Worm (Caenorhabditis elegans): ENCODE results near the gene F55A11.7.

The F55A11.7 gene

ce11 chrV:11819451-11819850 lies 32.2 kb upstream of the F55A11.7 start:
- TF ChIP-seq nhr-120 (GFP tag; IDR thresholded peaks at IDR 0.05), result 0 out of 2 replicates have a peak, but pooled peaks have one; percentile 12
- TF ChIP-seq atf-7 (tag; optimal IDR thresholded peaks at IDR 0.05), result no peak
- no peak for TF ChIP-seq lsl-1 (GFP tag; optimal IDR thresholded peaks at IDR 0.05)
- no peak for TF ChIP-seq F39B2.1 (GFP tag; IDR thresholded peaks at IDR 0.05)
- TF ChIP-seq madf-3 (GFP tag; IDR thresholded peaks at IDR 0.05), result 0 out of 2 replicates have a peak, but pooled peaks have one; percentile 54
- TF ChIP-seq sea-2 (GFP tag; IDR thresholded peaks at IDR 0.05), result no peak
- TF ChIP-seq Y53G8AR.9 (GFP tag; conservative IDR thresholded peaks at IDR 0.05), result no peak
- TF ChIP-seq B0336.3 (GFP tag; IDR thresholded peaks at IDR 0.05), result no peak
- no peak for TF ChIP-seq F33H1.4 (GFP tag; IDR thresholded peaks at IDR 0.05)

DNA sequence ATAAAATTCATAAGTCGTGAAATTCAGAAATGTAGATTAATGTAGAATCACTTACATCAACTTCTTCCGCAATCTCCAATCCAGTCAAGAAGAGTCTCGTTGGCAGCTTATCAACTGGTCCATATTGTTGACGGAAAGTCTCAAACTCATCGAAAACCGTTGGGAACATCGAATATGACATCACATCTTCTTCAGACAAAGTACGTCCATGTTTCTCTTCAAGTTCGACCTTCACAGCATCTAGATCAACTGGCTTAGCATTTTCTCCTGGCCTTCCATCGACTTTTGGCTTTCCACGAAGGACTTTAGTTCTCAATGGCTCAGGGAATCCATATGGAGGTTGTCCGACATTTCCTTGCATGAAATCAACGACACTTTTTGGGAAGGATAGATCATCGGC lies 31.5 kb upstream of the F55A11.7 start:
- no peak for TF ChIP-seq hsf-1 (GFP tag; IDR thresholded peaks at IDR 0.05)
- TF ChIP-seq lin-35 (GFP tag; optimal IDR thresholded peaks at IDR 0.05), result peak in 1 of 3 experiments; percentile 18
- TF ChIP-seq hmg-1.2 (GFP tag; IDR thresholded peaks at IDR 0.05), result peak; percentile 19; the same call in 1 of the 2 replicates
- no peak for TF ChIP-seq zfh-2 (GFP tag; conservative IDR thresholded peaks at IDR 0.05)
- TF ChIP-seq nfyb-1 (GFP tag; IDR thresholded peaks at IDR 0.05), result peak; percentile 24; the same call in 1 of the 2 replicates

- 0 out of 2 replicates have a peak, but pooled peaks have one; percentile 40 for TF ChIP-seq Y53G8AR.9 (GFP tag; conservative IDR thresholded peaks at IDR 0.05)
- TF ChIP-seq bed-2 (GFP tag; IDR thresholded peaks at IDR 0.05), result no peak
- no peak for TF ChIP-seq K11D2.4 (GFP tag; IDR thresholded peaks at IDR 0.05)
- TF ChIP-seq nfyb-1 (GFP tag; IDR thresholded peaks at IDR 0.05), result peak; percentile 50
- 0 out of 2 replicates have a peak, but pooled peaks have one; percentile 10 for TF ChIP-seq C06A6.2 (GFP tag; conservative IDR thresholded peaks at IDR 0.05)
- peak; percentile 37; the same call in 1 of the 2 replicates for TF ChIP-seq ekl-4 (GFP tag; IDR thresholded peaks at IDR 0.05)
- 0 out of 2 replicates have a peak, but pooled peaks have one; percentile 3 for TF ChIP-seq hmg-1.2 (GFP tag; IDR thresholded peaks at IDR 0.05)
These were observed 30.8 kb upstream of the F55A11.7 start for ce11 chrV:11818064-11818463.

DNA sequence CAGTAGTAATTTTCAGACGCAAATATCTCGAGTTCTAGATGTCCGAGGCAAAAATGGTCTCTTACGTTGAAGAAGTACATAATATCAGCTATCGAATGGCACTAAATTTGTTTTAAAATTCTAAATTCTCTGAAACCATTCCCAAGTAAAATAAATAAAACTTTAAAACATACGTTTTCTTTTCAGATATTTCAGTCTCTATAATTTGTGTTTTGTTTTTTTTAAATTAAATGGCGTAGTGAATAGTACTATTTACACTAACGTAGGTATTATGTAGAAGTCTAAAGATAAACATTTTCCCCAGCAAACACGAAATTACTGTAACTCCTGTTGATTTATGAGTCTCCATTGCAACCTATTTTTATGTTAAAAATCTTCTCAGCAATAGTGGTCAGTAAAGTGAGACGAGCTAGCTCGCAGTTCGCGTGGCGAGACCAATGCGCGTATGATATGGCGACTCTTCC lies 30.1 kb upstream of the F55A11.7 start:
- TF ChIP-seq egl-44 (GFP tag; IDR thresholded peaks at IDR 0.05), result peak; percentile 78
- no peak for TF ChIP-seq Y79H2A.3 (GFP tag; conservative IDR thresholded peaks at IDR 0.05)
- TF ChIP-seq nhr-80 (tag; optimal IDR thresholded peaks at IDR 0.05), result no peak
- peak; percentile 91 for TF ChIP-seq Y53G8AR.9 (GFP tag; conservative IDR thresholded peaks at IDR 0.05)
- no peak for TF ChIP-seq F57A8.1 (GFP tag; optimal IDR thresholded peaks at IDR 0.05)
- peak; percentile 16; the same call in 1 of the 2 replicates for TF ChIP-seq C06A6.2 (GFP tag; conservative IDR thresholded peaks at IDR 0.05)
- no peak for TF ChIP-seq hsf-1 (GFP tag; IDR thresholded peaks at IDR 0.05)
- TF ChIP-seq repo-1 (tag; optimal IDR thresholded peaks at IDR 0.05), result peak; percentile 82
- TF ChIP-seq ekl-4 (GFP tag; IDR thresholded peaks at IDR 0.05), result peak; percentile 29; the same call in 1 of the 2 replicates
- TF ChIP-seq dox-1 (GFP tag; IDR thresholded peaks at IDR 0.05), result peak; percentile 31; the same call in 1 of the 2 replicates
- TF ChIP-seq ceh-58 (GFP tag; IDR thresholded peaks at IDR 0.05), result 0 out of 2 replicates have a peak, but pooled peaks have one; percentile 64
- no peak for TF ChIP-seq B0261.1 (tag; optimal IDR thresholded peaks at IDR 0.05)
- TF ChIP-seq snpc-1.1 (tag; optimal IDR thresholded peaks at IDR 0.05; ENCODE audit: insufficient read depth), result no peak
- peak; percentile 55 for TF ChIP-seq tlf-1 (GFP tag; optimal IDR thresholded peaks at IDR 0.05)
- no peak for TF ChIP-seq hrde-1 (tag; optimal IDR thresholded peaks at IDR 0.05; ENCODE audit: borderline replicate concordance)
- no peak for TF ChIP-seq attf-3 (GFP tag; conservative IDR thresholded peaks at IDR 0.05)
- no peak for TF ChIP-seq mcd-1 (GFP tag; IDR thresholded peaks at IDR 0.05)
- peak; percentile 43; the same call in 1 of the 2 replicates for TF ChIP-seq cebp-1 (GFP tag; IDR thresholded peaks at IDR 0.05)
- peak; percentile 30 for TF ChIP-seq cebp-1 (tag; optimal IDR thresholded peaks at IDR 0.05)
- peak; percentile 66; the same call in 1 of the 2 replicates for TF ChIP-seq pbrm-1 (GFP tag; IDR thresholded peaks at IDR 0.05)
- no peak for TF ChIP-seq unc-62 (GFP tag; optimal IDR thresholded peaks at IDR 0.05)
- TF ChIP-seq chd-7 (tag; optimal IDR thresholded peaks at IDR 0.05), result no peak
- peak; percentile 69; the same call in 1 of the 2 replicates for TF ChIP-seq lin-26 (GFP tag; IDR thresholded peaks at IDR 0.05)
- no peak for TF ChIP-seq nhr-27 (tag; optimal IDR thresholded peaks at IDR 0.05)
- TF ChIP-seq ztf-3 (GFP tag; optimal IDR thresholded peaks at IDR 0.05), result no peak
- 0 out of 2 replicates have a peak, but pooled peaks have one; percentile 51 for TF ChIP-seq K11D2.4 (GFP tag; IDR thresholded peaks at IDR 0.05)
- no peak for TF ChIP-seq ceh-27 (GFP tag; optimal IDR thresholded peaks at IDR 0.05)
- peak; percentile 15; the same call in 1 of the 2 replicates for TF ChIP-seq hmg-1.2 (GFP tag; IDR thresholded peaks at IDR 0.05)
- TF ChIP-seq lsy-27 (tag; optimal IDR thresholded peaks at IDR 0.05; ENCODE audit: borderline replicate concordance, insufficient read depth), result no peak
- TF ChIP-seq nfyb-1 (GFP tag; IDR thresholded peaks at IDR 0.05), result peak; percentile 83
